Worm (Caenorhabditis elegans) whole organism, late embryonic: ENCODE results near the gene F44E2.4.

Experiments used
- F13H6.1 ChIP-seq: sonication (generic microtip); optimal IDR thresholded peaks from 2 replicates; lab custom pipeline; 2016; ENCODE audit warnings: missing genetic modification characterization, missing compliant biosample characterization
- ahr-1 ChIP-seq: sonication (generic microtip); optimal IDR thresholded peaks from 2 replicates; lab custom pipeline; 2016; ENCODE audit warnings: missing genetic modification characterization, missing compliant biosample characterization
- ama-1 ChIP-seq: fragments of 150-350 bp; optimal IDR thresholded peaks from 2 replicates; lab custom pipeline; 2014
- ceh-19 ChIP-seq: fragments of 200-800 bp; sonication (Bioruptor generic); optimal IDR thresholded peaks from 2 replicates; lab custom pipeline; 2018; ENCODE audit warnings: mild to moderate bottlenecking, missing genetic modification characterization, missing compliant biosample characterization
- ceh-31 ChIP-seq: sonication (generic microtip); optimal IDR thresholded peaks from 2 replicates; lab custom pipeline; 2016; ENCODE audit warnings: missing genetic modification characterization, missing compliant biosample characterization
- elt-2 ChIP-seq: sonication (generic microtip); optimal IDR thresholded peaks from 2 replicates; lab custom pipeline; 2016; ENCODE audit warnings: missing genetic modification reagents, missing genetic modification characterization, missing compliant biosample characterization
- ets-4 ChIP-seq: sonication (generic microtip); optimal IDR thresholded peaks from 2 replicates; lab custom pipeline; 2016; ENCODE audit warnings: missing genetic modification characterization, missing compliant biosample characterization
- tbx-2 ChIP-seq: sonication (generic microtip); optimal IDR thresholded peaks from 2 replicates; lab custom pipeline; 2016; ENCODE audit warnings: missing genetic modification characterization, missing compliant biosample characterization
- tbx-7 ChIP-seq: sonication (generic microtip); optimal IDR thresholded peaks from 2 replicates; lab custom pipeline; 2016; ENCODE audit warnings: missing genotype, missing genetic modification characterization, missing compliant biosample characterization
- unc-86 ChIP-seq: sonication (generic microtip); optimal IDR thresholded peaks from 2 replicates; lab custom pipeline; 2016; ENCODE audit warnings: missing genetic modification characterization, missing compliant biosample characterization

DNA sequence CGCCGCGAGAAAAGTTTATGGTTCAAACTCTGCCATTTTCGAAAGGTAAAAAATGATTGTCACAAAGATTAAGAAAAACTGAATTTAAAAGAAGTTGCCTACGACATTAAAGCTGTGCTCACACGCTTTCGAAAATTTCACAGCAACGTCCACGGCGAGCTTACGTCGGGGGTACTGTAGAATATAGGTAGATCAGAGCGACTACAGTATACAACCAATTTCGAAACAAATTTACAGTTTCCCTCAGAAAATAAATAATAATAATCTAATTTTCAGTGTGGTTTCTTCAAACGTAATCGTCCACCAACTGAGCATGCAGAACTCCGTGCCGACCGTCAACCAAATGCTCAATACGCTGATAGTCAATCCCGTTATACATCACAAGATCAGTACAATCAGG lies 13.7 kb downstream of the F44E2.4 start:
- TF ChIP-seq ahr-1 (no peak), ceh-19 (GFP tag; lab: Kevin White, UChicago) (no peak), ama-1 (lab: Kevin White, UChicago) (no peak), tbx-7 (tag; lab: Kevin White, UChicago) (no peak), tbx-2 (no peak), ets-4 (no peak), F13H6.1 (no peak), ceh-31 (no peak), elt-2 (tag; lab: Kevin White, UChicago) (no peak), unc-86 (tag; lab: Kevin White, UChicago) (no peak)
